Worm (Caenorhabditis elegans) whole organism, early embryonic: ENCODE measurements around the gene sao-1.

Experiments used
- B0310.2 ChIP-seq: sonication (generic microtip); optimal IDR thresholded peaks from 2 replicates; lab custom pipeline; 2016; ENCODE audit warnings: mild to moderate bottlenecking, missing genetic modification characterization, missing compliant biosample characterization
- F13C5.2 ChIP-seq: sonication (generic microtip); optimal IDR thresholded peaks from 2 replicates; lab custom pipeline; 2017; ENCODE audit warnings: mild to moderate bottlenecking, missing genetic modification characterization, inconsistent platforms, missing compliant biosample characterization
- ama-1 ChIP-seq: fragments of 150-350 bp; optimal IDR thresholded peaks from 2 replicates; lab custom pipeline; 2014
- ceh-13 ChIP-seq: fragments of 200-800 bp; sonication (Bioruptor generic); optimal IDR thresholded peaks from 2 replicates; lab custom pipeline; 2018; ENCODE audit warnings: mild to moderate bottlenecking, missing genetic modification characterization, missing compliant biosample characterization
- ceh-36 ChIP-seq: sonication (generic microtip); optimal IDR thresholded peaks from 2 replicates; lab custom pipeline; 2016; ENCODE audit warnings: missing genetic modification characterization, inconsistent platforms, missing compliant biosample characterization
- ets-7 ChIP-seq: sonication (generic microtip); optimal IDR thresholded peaks from 2 replicates; lab custom pipeline; 2016; ENCODE audit warnings: missing genotype, missing genetic modification characterization, missing compliant biosample characterization
- flt-1 ChIP-seq: fragments of 200-800 bp; sonication (Bioruptor generic); IDR thresholded peaks from 2 replicates; pipeline ENCODE4 v1.3.6; 2022; ENCODE audit warnings: missing genetic modification characterization, missing compliant biosample characterization
- hmbx-1 ChIP-seq: sonication (generic microtip); optimal IDR thresholded peaks from 2 replicates; lab custom pipeline; 2016; ENCODE audit warnings: mild to moderate bottlenecking, missing genetic modification characterization, missing compliant biosample characterization
- hnd-1 ChIP-seq: sonication (generic microtip); optimal IDR thresholded peaks from 2 replicates; lab custom pipeline; 2016; ENCODE audit warnings: missing genetic modification characterization, missing compliant biosample characterization

- TF ChIP-seq B0310.2 (tag; lab: Kevin White, UChicago) (no peak), ceh-36 (no peak), hnd-1 (tag; lab: Kevin White, UChicago) (no peak), ama-1 (lab: Kevin White, UChicago) (no peak), flt-1 (no peak), ets-7 (tag; lab: Kevin White, UChicago) (no peak), F13C5.2 (tag; lab: Kevin White, UChicago) (no peak), hmbx-1 (tag; lab: Kevin White, UChicago) (no peak), ceh-13 (no peak)
Measured at ce11 chrV:13993478-13993877, 29.8 kb downstream of the sao-1 start.
